Fruit fly (Drosophila melanogaster): Measurements from ENCODE around the gene Cpr64Aa.

The Cpr64Aa gene

DNA sequence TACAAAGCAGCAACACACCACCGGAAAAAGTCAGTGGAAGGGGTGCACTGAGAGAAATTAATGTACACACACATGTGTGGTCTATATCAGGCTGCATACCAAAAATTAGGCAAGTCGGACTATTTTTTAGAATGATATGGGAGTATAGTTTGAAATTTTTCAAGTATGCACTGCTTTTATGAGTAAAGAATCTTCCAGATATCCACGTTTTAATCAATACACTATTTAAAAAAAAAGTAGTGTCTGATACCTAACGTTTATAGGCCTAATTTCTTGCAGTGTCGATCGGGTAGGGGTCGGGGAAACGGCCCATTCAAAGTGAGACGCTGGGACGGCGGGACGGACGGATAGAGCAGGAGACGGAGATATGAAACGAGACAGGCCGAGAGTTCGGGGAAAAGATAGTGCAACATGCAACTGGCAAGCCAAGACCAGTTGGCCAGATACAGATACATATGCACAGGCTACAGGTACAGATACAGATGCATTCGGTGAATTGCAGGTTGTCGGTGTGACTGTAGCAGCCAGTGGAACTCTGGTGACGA, 21.5 kb upstream of the Cpr64Aa start (continued):
- no peak for TF ChIP-seq CG6854 (GFP tag; optimal IDR thresholded peaks at IDR 0.05)
- TF ChIP-seq CG31627 (GFP tag; optimal IDR thresholded peaks at IDR 0.05): peak; percentile 52
- TF ChIP-seq CG1621 (tag; optimal IDR thresholded peaks at IDR 0.05): peak; percentile 88
- TF ChIP-seq CG10669 (GFP tag; optimal IDR thresholded peaks at IDR 0.05): peak; percentile 93
- TF ChIP-seq OdsH (GFP tag; optimal IDR thresholded peaks at IDR 0.05): peak; percentile 94
- TF ChIP-seq esn (GFP tag; optimal IDR thresholded peaks at IDR 0.05): peak; percentile 67
- peak; percentile 93 for TF ChIP-seq CG3919 (GFP tag; optimal IDR thresholded peaks at IDR 0.05)
- peak; percentile 93 for TF ChIP-seq CG4318 (GFP tag; optimal IDR thresholded peaks at IDR 0.05)
- peak; percentile 75 for TF ChIP-seq svp (GFP tag)
- TF ChIP-seq Sox102F (GFP tag; optimal IDR thresholded peaks at IDR 0.05): peak; percentile 39
- TF ChIP-seq Sox14 (GFP tag; optimal IDR thresholded peaks at IDR 0.05): peak; percentile 91
- TF ChIP-seq Hr4 (GFP tag; optimal IDR thresholded peaks at IDR 0.05): peak; percentile 97
- TF ChIP-seq CG32006 (GFP tag; optimal IDR thresholded peaks at IDR 0.05): peak; percentile 97
- TF ChIP-seq CG10631 (GFP tag; optimal IDR thresholded peaks at IDR 0.05): peak; percentile 91
- peak; percentile 83 for TF ChIP-seq CG6792 (GFP tag; optimal IDR thresholded peaks at IDR 0.05)
- peak; percentile 91 for TF ChIP-seq CG11762 (GFP tag; optimal IDR thresholded peaks at IDR 0.05; ENCODE audit: insufficient read depth)
- TF ChIP-seq CG6808 (GFP tag; optimal IDR thresholded peaks at IDR 0.05): peak; percentile 95
- peak; percentile 93 for TF ChIP-seq Eip75B (GFP tag; optimal IDR thresholded peaks at IDR 0.05)
- peak; percentile 81 for TF ChIP-seq CG34406 (GFP tag; optimal IDR thresholded peaks at IDR 0.05)
- TF ChIP-seq topi (GFP tag; optimal IDR thresholded peaks at IDR 0.05): peak; percentile 72
- TF ChIP-seq Hr38 (GFP tag; optimal IDR thresholded peaks at IDR 0.05): no peak
- TF ChIP-seq CG7368 (GFP tag; optimal IDR thresholded peaks at IDR 0.05): peak; percentile 88
- peak; percentile 89 for TF ChIP-seq dsx (GFP tag; optimal IDR thresholded peaks at IDR 0.05; ENCODE audit: poor library complexity, severe bottlenecking)
- TF ChIP-seq Sox15 (GFP tag; optimal IDR thresholded peaks at IDR 0.05): peak; percentile 81
- peak; percentile 89 for TF ChIP-seq net (GFP tag; optimal IDR thresholded peaks at IDR 0.05)
- peak; percentile 93 to 94 for TF ChIP-seq ss (GFP tag; optimal IDR thresholded peaks at IDR 0.05)
- peak; percentile 87 for TF ChIP-seq CG6163 (GFP tag; IDR thresholded peaks at IDR 0.05)
- TF ChIP-seq Eip93F (GFP tag; optimal IDR thresholded peaks at IDR 0.05): no peak

DNA sequence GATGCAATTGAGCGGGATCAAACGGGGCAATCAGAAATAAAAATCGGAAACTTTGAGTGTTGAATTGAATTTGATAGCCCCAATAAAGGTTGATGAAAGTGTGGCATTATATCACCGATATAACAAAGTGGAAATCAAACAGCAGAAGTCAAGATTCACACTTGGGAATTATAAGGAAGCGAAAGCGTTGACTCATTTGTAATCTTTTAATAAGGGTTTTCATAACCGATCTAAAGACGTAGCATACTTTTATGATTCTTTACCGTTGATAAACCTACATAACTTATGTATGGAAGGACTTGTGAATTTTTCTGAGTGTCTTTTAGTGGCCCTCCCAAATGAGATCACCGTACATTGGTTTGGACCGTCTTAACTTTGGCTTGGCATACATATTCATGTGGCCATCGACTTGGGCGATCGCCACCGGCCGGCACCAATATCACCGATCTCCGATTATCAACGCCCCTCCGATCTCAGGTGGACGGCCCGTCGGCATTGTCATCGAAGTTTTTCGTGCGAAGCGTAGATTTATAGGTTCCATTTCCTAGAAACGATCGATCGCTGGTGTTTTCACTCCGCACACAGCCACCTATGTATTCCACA, 20.5 kb upstream of the Cpr64Aa start:
- TF ChIP-seq CG9139 (GFP tag; optimal IDR thresholded peaks at IDR 0.05) (no peak), Eip78C (GFP tag) (peak; percentile 65), CG10631 (GFP tag; optimal IDR thresholded peaks at IDR 0.05) (peak; percentile 1), CG6163 (GFP tag; IDR thresholded peaks at IDR 0.05) (no peak)

DNA sequence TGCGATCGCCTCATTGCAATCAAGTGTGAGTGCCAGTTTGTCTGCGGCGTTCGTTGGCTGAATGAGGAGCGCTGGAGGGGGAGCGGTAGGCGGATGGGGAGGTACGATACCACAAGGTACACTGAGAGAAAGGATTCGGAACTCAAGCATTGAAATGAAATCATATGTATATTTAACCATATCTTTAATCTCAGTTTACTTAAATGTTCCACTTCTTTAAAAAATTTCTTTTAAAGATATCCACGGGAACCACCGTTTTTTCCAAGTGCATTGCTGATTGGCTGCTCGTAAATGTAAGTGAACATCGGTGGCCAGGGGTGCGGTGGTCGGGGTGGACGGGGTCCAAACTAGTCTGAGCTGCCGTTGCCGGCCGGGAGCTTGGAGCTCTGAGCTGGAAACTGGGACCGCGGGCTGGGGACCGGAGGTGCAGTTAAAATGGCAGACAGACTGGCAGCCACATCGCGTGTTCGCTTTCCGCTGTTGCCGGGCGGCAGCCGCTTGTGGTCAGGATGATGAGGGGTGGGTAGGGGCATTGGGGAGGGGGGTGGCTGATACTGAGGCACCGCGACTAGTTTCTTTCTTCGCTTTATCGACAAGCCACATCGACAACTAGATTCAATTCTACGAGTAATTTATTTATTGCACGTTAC, 19.3 kb upstream of the Cpr64Aa start:
- TF ChIP-seq Sox102F (GFP tag; optimal IDR thresholded peaks at IDR 0.05) (peak; percentile 95), lz (GFP tag; optimal IDR thresholded peaks at IDR 0.05) (peak; percentile 98), CG15336 (GFP tag; IDR thresholded peaks at IDR 0.05) (peak; percentile 100), CG7368 (GFP tag; optimal IDR thresholded peaks at IDR 0.05) (peak; percentile 98), spab (GFP tag; optimal IDR thresholded peaks at IDR 0.05) (peak; percentile 99), pdm3 (GFP tag; optimal IDR thresholded peaks at IDR 0.05) (peak; percentile 98), CG34406 (GFP tag; optimal IDR thresholded peaks at IDR 0.05) (peak; percentile 97), cyc (GFP tag; optimal IDR thresholded peaks at IDR 0.05) (peak; percentile 97), dac (GFP tag; optimal IDR thresholded peaks at IDR 0.05) (peak; percentile 97), fkh (GFP tag; optimal IDR thresholded peaks at IDR 0.05) (peak; percentile 61), CG6808 (GFP tag; optimal IDR thresholded peaks at IDR 0.05) (peak; percentile 99), CG10669 (GFP tag; optimal IDR thresholded peaks at IDR 0.05) (peak; percentile 99), eg (GFP tag; IDR thresholded peaks at IDR 0.05) (peak; percentile 99), CG31627 (GFP tag; optimal IDR thresholded peaks at IDR 0.05) (peak; percentile 95), CG6163 (GFP tag; IDR thresholded peaks at IDR 0.05) (peak; percentile 99), net (GFP tag; optimal IDR thresholded peaks at IDR 0.05) (peak; percentile 98), CG8119 (GFP tag; IDR thresholded peaks at IDR 0.05) (peak; percentile 100), CG8632 (GFP tag; optimal IDR thresholded peaks at IDR 0.05) (peak; percentile 98), CG6854 (GFP tag; optimal IDR thresholded peaks at IDR 0.05) (peak; percentile 89), CG11762 (GFP tag; optimal IDR thresholded peaks at IDR 0.05; ENCODE audit: insufficient read depth) (peak; percentile 97), svp (GFP tag) (peak; percentile 99), CG3919 (GFP tag; optimal IDR thresholded peaks at IDR 0.05) (peak; percentile 99), Sox14 (GFP tag; optimal IDR thresholded peaks at IDR 0.05) (peak; percentile 99), Blimp-1 (GFP tag; optimal IDR thresholded peaks at IDR 0.05) (peak; percentile 89), Smox (GFP tag; optimal IDR thresholded peaks at IDR 0.05) (peak; percentile 91), Hr4 (GFP tag; optimal IDR thresholded peaks at IDR 0.05) (peak; percentile 99), topi (GFP tag; optimal IDR thresholded peaks at IDR 0.05) (peak; percentile 98), CG1621 (tag; optimal IDR thresholded peaks at IDR 0.05) (peak; percentile 98), CG6792 (GFP tag; optimal IDR thresholded peaks at IDR 0.05) (peak; percentile 98), Met (GFP tag; optimal IDR thresholded peaks at IDR 0.05) (peak; percentile 97)
